Worm (Caenorhabditis elegans) whole organism, L4/young adult: ENCODE data around the gene ZK686.3.

Source experiments
- dao-5 ChIP-seq: sonication (generic microtip); optimal IDR thresholded peaks from 2 replicates; lab custom pipeline; 2016; ENCODE audit warnings: missing genotype, missing genetic modification characterization, moderate library complexity, missing compliant biosample characterization
- him-1 ChIP-seq: sonication (generic microtip); optimal IDR thresholded peaks from 2 replicates; lab custom pipeline; 2016; ENCODE audit warnings: missing genotype, missing genetic modification reagents, missing genetic modification characterization, missing compliant biosample characterization

ce11 chrIII:7758562-7758961, 10.3 kb downstream of the ZK686.3 start, which contains the start of gene pcp-1:
- TF ChIP-seq him-1 (no peak), dao-5 (tag; lab: Kevin White, UChicago) (no peak)
